Worm (Caenorhabditis elegans) whole organism, L4 larva: ENCODE measurements around the gene ceh-34.

Source experiments
- ama-1 ChIP-seq: fragments of 150-350 bp; optimal IDR thresholded peaks from 2 replicates; lab custom pipeline; 2014; ENCODE audit warnings: inconsistent platforms, mixed read lengths
- ceh-82 ChIP-seq: sonication (generic microtip); optimal IDR thresholded peaks from 2 replicates; lab custom pipeline; 2017; ENCODE audit warnings: missing biosample characterization, missing genetic modification characterization
- egl-27 ChIP-seq: sonication (generic microtip); optimal IDR thresholded peaks from 3 replicates; lab custom pipeline; 2017; ENCODE audit warnings: missing biosample characterization, missing genetic modification reagents, missing genetic modification characterization
- lin-15B ChIP-seq: fragments of 150-350 bp; sonication (generic microtip); optimal IDR thresholded peaks from 3 replicates; lab custom pipeline; 2014; ENCODE audit warnings: missing biosample characterization, missing genetic modification characterization
- lin-39 ChIP-seq: fragments of 150-350 bp; optimal IDR thresholded peaks from 2 replicates; lab custom pipeline; 2014; ENCODE audit warnings: missing biosample characterization, missing genetic modification reagents, missing genetic modification characterization

ce11 chrV:5288676-5289075 lies 30.7 kb downstream of the ceh-34 start:
- TF ChIP-seq egl-27 (tag; lab: Kevin White, UChicago), result no peak
- no peak for TF ChIP-seq ama-1
- no peak for TF ChIP-seq ceh-82 (tag; lab: Kevin White, UChicago)
- no peak for TF ChIP-seq lin-39
- no peak for TF ChIP-seq lin-15B
